Worm (Caenorhabditis elegans) whole organism, L4/young adult: ENCODE data around the gene pro-2.

ENCODE experiments used
- W03F9.2 ChIP-seq: fragments of 150-350 bp; optimal IDR thresholded peaks from 2 replicates; lab custom pipeline; 2014; ENCODE audit warnings: missing biosample characterization, missing genetic modification characterization
- dao-5 ChIP-seq: sonication (generic microtip); optimal IDR thresholded peaks from 2 replicates; lab custom pipeline; 2016; ENCODE audit warnings: missing genotype, missing genetic modification characterization, moderate library complexity, missing compliant biosample characterization
- him-1 ChIP-seq: sonication (generic microtip); optimal IDR thresholded peaks from 2 replicates; lab custom pipeline; 2016; ENCODE audit warnings: missing genotype, missing genetic modification reagents, missing genetic modification characterization, missing compliant biosample characterization

The pro-2 gene

ce11 chrII:10321410-10321809 lies 23.5 kb downstream of the pro-2 start, which contains the start of gene idpp-4:
Gene idpp-4 (plus strand): TSS chrII:10321460.
- TF ChIP-seq him-1 (tag; lab: Kevin White, UChicago), result no peak
- TF ChIP-seq W03F9.2 (tag; lab: Kevin White, UChicago), result no peak
- TF ChIP-seq dao-5 (tag; lab: Kevin White, UChicago), result no peak

- TF ChIP-seq him-1 (tag; lab: Kevin White, UChicago) (no peak), dao-5 (tag; lab: Kevin White, UChicago) (no peak), W03F9.2 (tag; lab: Kevin White, UChicago) (no peak)
Observed at ce11 chrII:10317007-10317406, 27.9 kb downstream of the pro-2 start, which contains the start of gene M02G9.4. Gene M02G9.4 (plus strand): TSS chrII:10317307.

DNA sequence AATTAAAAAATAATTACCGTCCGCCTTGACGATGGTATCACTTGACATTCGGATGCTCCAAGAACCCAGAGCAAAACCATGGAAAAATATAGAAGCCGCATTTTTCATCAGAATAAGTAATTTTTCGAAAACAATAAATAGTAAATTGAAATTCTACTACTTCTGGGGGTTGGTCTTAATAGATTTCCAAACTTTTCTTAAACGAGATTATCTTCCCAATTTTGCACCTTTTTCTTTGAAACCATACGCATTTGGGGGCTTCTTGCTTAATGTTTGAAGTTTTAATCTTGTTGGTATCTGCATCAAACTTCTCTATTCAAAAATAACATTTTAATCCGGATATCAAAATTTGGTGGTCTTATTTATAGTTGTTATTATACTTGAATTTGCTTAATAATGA lies 28.8 kb downstream of the pro-2 start, which contains the start of gene gcy-5:
gcy-5 (minus strand) TSS at position 101 of the 400 bp plus-strand sequence.
- no peak for TF ChIP-seq dao-5 (tag; lab: Kevin White, UChicago)
- no peak for TF ChIP-seq W03F9.2 (tag; lab: Kevin White, UChicago)
- no peak for TF ChIP-seq him-1 (tag; lab: Kevin White, UChicago)

DNA sequence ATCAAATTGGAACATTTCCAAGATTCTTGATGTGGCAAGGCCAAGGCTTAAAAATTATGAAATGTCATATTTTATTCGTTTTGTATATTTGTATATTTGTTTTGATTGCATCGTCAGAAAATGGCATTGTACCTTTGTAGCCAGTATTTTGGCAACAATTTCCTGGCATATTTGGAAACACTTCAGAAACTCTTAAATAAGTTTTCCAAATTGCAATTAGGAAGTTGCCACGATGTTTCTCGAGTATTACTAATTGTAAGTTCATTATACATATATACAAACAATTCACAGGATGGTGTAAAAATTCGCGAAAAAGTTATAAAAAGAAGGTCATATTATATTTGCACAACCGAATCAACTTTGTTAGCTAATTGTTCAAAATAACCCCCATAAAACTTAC lies 29.7 kb downstream of the pro-2 start, which contains the start of gene idpp-8:
idpp-8 (plus strand) TSS at position 301 of the 400 bp plus-strand sequence.
- TF ChIP-seq W03F9.2 (tag; lab: Kevin White, UChicago) (no peak), dao-5 (tag; lab: Kevin White, UChicago) (no peak), him-1 (tag; lab: Kevin White, UChicago) (no peak)

DNA sequence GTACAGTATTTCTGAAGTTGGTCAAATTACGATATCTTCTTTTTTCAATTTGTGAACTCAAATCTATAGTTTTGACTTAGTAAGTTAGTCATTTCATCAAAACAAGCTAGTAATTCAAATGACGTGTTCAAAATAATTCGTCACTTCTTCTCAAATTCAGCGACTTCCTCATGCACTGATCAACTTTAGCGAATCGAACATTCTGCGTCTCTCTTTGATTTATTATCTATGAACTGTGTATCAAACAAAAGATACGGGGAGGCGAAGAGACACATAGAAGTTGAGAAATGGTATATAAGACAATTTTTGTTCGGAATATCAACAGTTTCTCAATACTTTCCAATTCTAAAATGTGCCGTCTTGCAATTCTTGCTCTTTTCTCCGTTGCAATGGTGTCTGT lies 32.9 kb downstream of the pro-2 start, which contains the start of gene srlf-34:
srlf-34 (plus strand) TSS at position 321 of the 400 bp plus-strand sequence.
- TF ChIP-seq W03F9.2 (tag; lab: Kevin White, UChicago) (no peak), dao-5 (tag; lab: Kevin White, UChicago) (no peak), him-1 (tag; lab: Kevin White, UChicago) (no peak)

DNA sequence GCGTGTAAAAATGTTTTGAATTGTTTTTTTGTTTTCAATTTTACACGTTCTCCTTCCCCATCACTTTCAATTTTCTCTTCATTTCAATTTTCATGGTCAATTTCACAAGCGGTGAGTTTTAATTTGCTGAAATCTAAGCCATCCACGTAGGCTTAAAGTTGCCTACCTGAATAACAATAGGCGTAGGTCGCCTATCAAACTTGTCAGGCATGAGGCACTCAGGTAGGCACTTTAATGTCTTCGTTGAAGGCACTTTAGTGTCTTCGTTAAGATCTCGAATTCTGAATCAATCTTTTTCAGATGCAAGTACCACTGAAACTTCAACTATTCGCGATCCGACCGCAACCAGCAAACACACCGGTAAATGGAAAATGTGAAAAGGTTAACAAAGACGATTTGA lies 35.6 kb downstream of the pro-2 start, which contains the start of gene ZK970.8:
ZK970.8 (plus strand) TSS at position 301 of the 400 bp plus-strand sequence.
- TF ChIP-seq dao-5 (tag; lab: Kevin White, UChicago), result no peak
- no peak for TF ChIP-seq him-1 (tag; lab: Kevin White, UChicago)
- TF ChIP-seq W03F9.2 (tag; lab: Kevin White, UChicago), result no peak

- TF ChIP-seq W03F9.2 (tag; lab: Kevin White, UChicago), result no peak
- TF ChIP-seq dao-5 (tag; lab: Kevin White, UChicago), result no peak
- no peak for TF ChIP-seq him-1 (tag; lab: Kevin White, UChicago)
Observed at ce11 chrII:10308726-10309125, 36.2 kb downstream of the pro-2 start, which contains the start of gene gcy-4. Gene gcy-4 (minus strand): TSS chrII:10308826.

ce11 chrII:10303663-10304115 lies 41.2 kb downstream of the pro-2 start, which contains the start of gene vha-9:
Gene vha-9 (minus strand): TSS chrII:10303713.
- TF ChIP-seq W03F9.2 (tag; lab: Kevin White, UChicago) (peak; percentile 56), him-1 (tag; lab: Kevin White, UChicago) (no peak), dao-5 (tag; lab: Kevin White, UChicago) (no peak)

DNA sequence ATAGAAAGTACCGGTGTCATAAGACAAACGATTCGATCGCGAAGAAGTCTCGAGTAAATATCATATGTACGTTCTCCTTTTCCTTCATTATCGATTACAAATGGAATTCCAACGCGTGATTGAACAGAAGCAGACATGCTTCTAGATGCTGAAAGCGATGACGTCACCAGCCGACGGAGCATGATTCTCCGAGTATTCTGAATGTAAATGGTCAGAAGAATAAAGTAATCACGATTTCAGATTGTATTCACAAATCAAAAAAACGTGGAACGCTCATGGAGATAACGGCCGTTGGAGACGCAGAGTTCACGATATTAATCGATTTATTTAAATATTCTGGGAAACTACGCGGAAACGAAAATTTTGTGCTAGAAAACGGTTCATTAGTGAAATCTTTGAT lies 42.3 kb downstream of the pro-2 start, which contains the start of gene clpp-1:
clpp-1 (minus strand) TSS at position 197 of the 400 bp plus-strand sequence.
- TF ChIP-seq W03F9.2 (tag; lab: Kevin White, UChicago) (no peak), him-1 (tag; lab: Kevin White, UChicago) (no peak), dao-5 (tag; lab: Kevin White, UChicago) (no peak)

DNA sequence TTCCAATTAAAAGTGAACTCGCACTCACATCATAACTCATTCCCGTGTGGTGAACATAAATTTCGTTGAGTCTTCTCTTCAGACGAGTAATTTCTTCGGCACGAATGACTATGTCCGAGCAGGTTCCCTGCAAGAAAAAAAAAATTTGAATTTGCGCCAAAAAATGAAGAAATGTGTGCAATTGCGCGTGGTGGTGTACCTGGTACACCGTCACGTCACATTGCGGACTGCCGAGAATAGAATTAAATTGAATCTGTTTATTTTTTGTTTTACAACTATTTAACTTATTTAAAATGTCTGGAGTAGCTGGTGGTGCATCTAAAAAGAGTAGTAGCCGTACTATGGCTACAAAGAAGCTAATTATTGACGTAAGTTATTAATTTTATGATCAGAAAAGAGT lies 44.0 kb downstream of the pro-2 start, which contains the start of gene mdt-22:
mdt-22 (plus strand) TSS at position 263 of the 400 bp plus-strand sequence.
- peak; percentile 84 for TF ChIP-seq W03F9.2 (tag; lab: Kevin White, UChicago)
- peak; percentile 59 for TF ChIP-seq him-1 (tag; lab: Kevin White, UChicago)
- TF ChIP-seq dao-5 (tag; lab: Kevin White, UChicago), result no peak

DNA sequence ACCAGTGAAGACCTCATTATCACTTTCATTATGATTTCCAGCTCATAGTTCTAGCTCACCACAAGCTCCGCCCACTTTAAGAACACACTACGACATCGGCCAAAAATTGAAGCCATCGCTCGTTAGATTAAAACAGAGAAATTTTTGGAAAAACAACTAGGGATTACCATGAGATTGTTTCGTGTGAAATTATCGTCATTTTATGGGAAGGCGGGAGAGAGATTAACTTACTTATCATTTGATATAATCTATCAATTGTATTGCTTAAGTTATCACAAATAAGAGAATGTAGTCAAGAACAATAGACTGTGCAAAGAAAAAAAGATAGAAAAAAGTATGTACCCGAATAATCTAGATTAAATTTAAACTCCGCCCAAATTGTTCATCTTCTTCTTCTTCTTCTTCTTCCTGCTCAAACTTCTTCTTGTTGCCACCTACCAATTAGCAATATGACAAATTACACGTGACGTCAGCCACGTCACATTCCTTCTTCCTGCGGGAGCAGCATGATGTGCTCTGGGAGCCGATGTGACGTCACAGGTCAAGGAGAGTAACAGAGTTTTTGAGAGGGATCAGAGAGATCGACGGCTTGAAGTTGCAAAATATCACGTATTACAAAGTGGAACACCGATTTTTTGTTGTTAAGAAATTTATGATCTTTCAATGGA lies 44.7 kb downstream of the pro-2 start, which contains the start of gene nep-26:
nep-26 (minus strand) TSS at position 51 of the 668 bp plus-strand sequence.
- no peak for TF ChIP-seq dao-5 (tag; lab: Kevin White, UChicago)
- TF ChIP-seq W03F9.2 (tag; lab: Kevin White, UChicago), result no peak
- TF ChIP-seq him-1 (tag; lab: Kevin White, UChicago), result no peak

DNA sequence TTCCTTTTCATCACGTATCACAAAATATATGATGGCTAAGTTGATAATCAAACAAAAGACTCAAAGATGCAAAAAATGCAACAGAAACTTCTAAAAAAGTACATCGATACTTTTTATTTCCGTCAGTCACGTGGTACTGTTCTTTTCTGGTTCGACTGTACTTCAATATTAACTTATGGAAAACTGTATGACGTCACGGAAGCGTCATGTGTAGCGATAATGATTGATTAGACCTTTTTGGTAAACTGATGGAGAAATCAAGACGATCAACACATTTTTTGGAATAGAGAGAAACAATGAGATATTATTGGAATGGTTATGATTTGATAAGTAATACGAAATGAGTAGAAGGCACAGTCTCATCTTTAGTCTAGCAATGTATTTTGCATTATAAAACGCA lies 50.6 kb downstream of the pro-2 start:
- TF ChIP-seq him-1 (tag; lab: Kevin White, UChicago) (no peak), dao-5 (tag; lab: Kevin White, UChicago) (no peak), W03F9.2 (tag; lab: Kevin White, UChicago) (no peak)
